Fruit fly (Drosophila melanogaster) whole organism, embryonic: ENCODE results near the gene veli.

Experiments used
- B-H2 ChIP-seq: fragments of 200-800 bp; sonication (Bioruptor generic); optimal IDR thresholded peaks from 2 replicates; lab custom pipeline; 2018; ENCODE audit warnings: missing biosample characterization, mild to moderate bottlenecking, missing genetic modification characterization
- Blimp-1 ChIP-seq: fragments of 200-800 bp; sonication (Bioruptor generic); optimal IDR thresholded peaks from 3 replicates; lab custom pipeline; 2018; ENCODE audit warnings: missing biosample characterization, missing genetic modification characterization, mild to moderate bottlenecking, moderate library complexity, missing genetic modification reagents
- CG12071 ChIP-seq: fragments of 200-800 bp; sonication (Bioruptor generic); optimal IDR thresholded peaks from 3 replicates; lab custom pipeline; 2018; ENCODE audit warnings: missing biosample characterization, mild to moderate bottlenecking, missing genetic modification characterization
- CG12219 ChIP-seq: fragments of 200-800 bp; sonication (Bioruptor generic); optimal IDR thresholded peaks from 3 replicates; lab custom pipeline; 2018; ENCODE audit warnings: missing biosample characterization, mild to moderate bottlenecking, missing genetic modification characterization
- CG12299 ChIP-seq: fragments of 200-800 bp; sonication (Bioruptor generic); optimal IDR thresholded peaks from 2 replicates; lab custom pipeline; 2018; ENCODE audit warnings: missing biosample characterization, mild to moderate bottlenecking, missing genetic modification characterization
- CG12744 ChIP-seq: fragments of 200-800 bp; sonication (Bioruptor generic); optimal IDR thresholded peaks from 2 replicates; lab custom pipeline; 2016; ENCODE audit warnings: missing biosample characterization, missing genetic modification characterization
- CG15479 ChIP-seq: fragments of 200-800 bp; sonication (Bioruptor generic); optimal IDR thresholded peaks from 3 replicates; lab custom pipeline; 2019; ENCODE audit warnings: missing biosample characterization, mild to moderate bottlenecking, missing genetic modification characterization, moderate library complexity
- CG17186 ChIP-seq: fragments of 200-800 bp; sonication (Bioruptor generic); optimal IDR thresholded peaks from 3 replicates; lab custom pipeline; 2017; ENCODE audit warnings: missing biosample characterization, missing genetic modification reagents, missing genetic modification characterization
- CG17359 ChIP-seq: fragments of 200-800 bp; sonication (Bioruptor generic); optimal IDR thresholded peaks from 3 replicates; lab custom pipeline; 2018; ENCODE audit warnings: missing biosample characterization, mild to moderate bottlenecking, missing genetic modification characterization, moderate library complexity
- CG17568 ChIP-seq: fragments of 200-800 bp; sonication (Bioruptor generic); optimal IDR thresholded peaks from 2 replicates; lab custom pipeline; 2018; ENCODE audit warnings: missing biosample characterization, mild to moderate bottlenecking, missing genetic modification characterization, moderate library complexity
- CG18011 ChIP-seq: fragments of 200-800 bp; sonication (Bioruptor generic); optimal IDR thresholded peaks from 2 replicates; lab custom pipeline; 2017; ENCODE audit warnings: missing biosample characterization, missing genetic modification characterization, mild to moderate bottlenecking, moderate library complexity, missing genotype
- CG2202 ChIP-seq: fragments of 200-800 bp; sonication (Bioruptor generic); optimal IDR thresholded peaks from 2 replicates; lab custom pipeline; 2018; ENCODE audit warnings: missing biosample characterization, mild to moderate bottlenecking, missing genetic modification characterization
- CG30020 ChIP-seq: fragments of 200-800 bp; optimal IDR thresholded peaks from 2 replicates; lab custom pipeline; 2019; ENCODE audit warnings: missing biosample characterization, mild to moderate bottlenecking, missing genetic modification characterization, moderate library complexity
- CG3065 ChIP-seq: fragments of 200-800 bp; sonication (Bioruptor generic); optimal IDR thresholded peaks from 2 replicates; lab custom pipeline; 2016; ENCODE audit warnings: missing biosample characterization, missing genetic modification characterization
- CG3163 ChIP-seq: fragments of 200-800 bp; sonication (Bioruptor generic); optimal IDR thresholded peaks from 3 replicates; lab custom pipeline; 2016; ENCODE audit warnings: missing biosample characterization, missing genetic modification characterization
- CG32532 ChIP-seq: fragments of 200-800 bp; sonication (Bioruptor generic); IDR thresholded peaks from 2 replicates; pipeline ENCODE4 v1.3.6; 2022; ENCODE audit warnings: missing biosample characterization, missing genetic modification characterization
- CG5180 ChIP-seq: fragments of 200-800 bp; sonication (Bioruptor generic); optimal IDR thresholded peaks from 3 replicates; lab custom pipeline; 2017; ENCODE audit warnings: missing biosample characterization, missing genetic modification characterization, mild to moderate bottlenecking, moderate library complexity, missing genetic modification reagents
- CG6813 ChIP-seq: fragments of 200-800 bp; sonication (Bioruptor generic); optimal IDR thresholded peaks from 2 replicates; lab custom pipeline; 2017; ENCODE audit warnings: missing biosample characterization, missing genetic modification characterization, mild to moderate bottlenecking, moderate library complexity, missing genetic modification reagents
- CG7271 ChIP-seq: fragments of 200-800 bp; sonication (Bioruptor generic); optimal IDR thresholded peaks from 2 replicates; lab custom pipeline; 2018; ENCODE audit warnings: missing biosample characterization, mild to moderate bottlenecking, missing genetic modification characterization, moderate library complexity
- CG7357 ChIP-seq: fragments of 200-800 bp; sonication (Bioruptor generic); IDR thresholded peaks from 3 replicates; pipeline ENCODE4 v1.3.6; 2022; ENCODE audit warnings: missing biosample characterization, missing genetic modification characterization
- CG8290 ChIP-seq, 3 experiments: fragments of 200-800 bp; sonication (Bioruptor generic); optimal IDR thresholded peaks; 2 replicates each; lab custom pipeline; 2016 to 2019; ENCODE audit warnings: missing biosample characterization in 3 of 3, missing genetic modification characterization in 3 of 3, mild to moderate bottlenecking in 2 of 3, moderate library complexity in 1 of 3
- Dad ChIP-seq: fragments of 200-800 bp; sonication (Bioruptor generic); optimal IDR thresholded peaks from 3 replicates; lab custom pipeline; 2016; ENCODE audit warnings: missing biosample characterization, missing genetic modification characterization
- Oli ChIP-seq: fragments of 200-800 bp; sonication (Bioruptor generic); optimal IDR thresholded peaks from 2 replicates; lab custom pipeline; 2018; ENCODE audit warnings: missing biosample characterization, mild to moderate bottlenecking, missing genetic modification characterization, moderate library complexity
- Opbp ChIP-seq: fragments of 200-800 bp; sonication (Bioruptor generic); IDR thresholded peaks from 3 replicates; pipeline ENCODE4 v1.3.6; 2022; ENCODE audit warnings: missing biosample characterization, missing genetic modification characterization; ENCODE audit not compliant: partially characterized antibody
- PHDP ChIP-seq: fragments of 200-800 bp; sonication (Bioruptor generic); optimal IDR thresholded peaks from 3 replicates; lab custom pipeline; 2018; ENCODE audit warnings: missing biosample characterization, mild to moderate bottlenecking, missing genetic modification characterization, moderate library complexity
- Sry-δ ChIP-seq: fragments of 200-800 bp; sonication (Bioruptor generic); optimal IDR thresholded peaks from 2 replicates; lab custom pipeline; 2016; ENCODE audit warnings: missing biosample characterization, missing genetic modification characterization
- Trl ChIP-seq, 3 experiments: fragments of >200 bp in 2 of 3; fragments of 200-800 bp in 1 of 3; sonication (Bioruptor generic) in 1 of 3; optimal IDR thresholded peaks; 2 replicates in 1 of 3; 3 replicates in 2 of 3; lab custom pipeline; 2016 to 2017; ENCODE audit warnings: missing biosample characterization in 1 of 3, missing genetic modification characterization in 1 of 3
- ase ChIP-seq: fragments of 200-800 bp; sonication (Bioruptor generic); IDR thresholded peaks from 3 replicates; pipeline ENCODE4 v1.3.6; 2022; ENCODE audit warnings: missing biosample characterization, missing genetic modification characterization
- bigmax ChIP-seq: fragments of 200-800 bp; sonication (Bioruptor generic); optimal IDR thresholded peaks from 2 replicates; lab custom pipeline; 2018; ENCODE audit warnings: missing biosample characterization, mild to moderate bottlenecking, missing genetic modification characterization
- crc ChIP-seq: fragments of 200-800 bp; sonication (Bioruptor generic); optimal IDR thresholded peaks from 2 replicates; lab custom pipeline; 2016; ENCODE audit warnings: missing biosample characterization, missing genetic modification characterization
- crp ChIP-seq, 2 experiments: fragments of 200-800 bp; sonication (Bioruptor generic); optimal IDR thresholded peaks; 2 replicates in 1 of 2; 3 replicates in 1 of 2; lab custom pipeline; 2017; ENCODE audit warnings: missing biosample characterization in 2 of 2, missing genetic modification characterization in 2 of 2, mild to moderate bottlenecking in 1 of 2, moderate library complexity in 1 of 2
- dan ChIP-seq: fragments of 200-800 bp; sonication (Bioruptor generic); IDR thresholded peaks from 2 replicates; pipeline ENCODE4 v1.3.6; 2022; ENCODE audit warnings: missing biosample characterization, missing genetic modification characterization
- en ChIP-seq: fragments of 200-800 bp; sonication (Bioruptor generic); optimal IDR thresholded peaks from 2 replicates; lab custom pipeline; 2016; ENCODE audit warnings: missing biosample characterization, missing genetic modification characterization
- gcm ChIP-seq: fragments of 200-800 bp; sonication (Bioruptor generic); optimal IDR thresholded peaks from 2 replicates; lab custom pipeline; 2019; ENCODE audit warnings: missing biosample characterization, mild to moderate bottlenecking, missing genetic modification characterization, moderate library complexity
- her ChIP-seq: fragments of 200-800 bp; sonication (Bioruptor generic); optimal IDR thresholded peaks from 2 replicates; lab custom pipeline; 2016; ENCODE audit warnings: missing biosample characterization, missing genetic modification characterization
- kay ChIP-seq: fragments of 200-800 bp; sonication (Bioruptor generic); optimal IDR thresholded peaks from 2 replicates; lab custom pipeline; 2016; ENCODE audit warnings: missing biosample characterization, missing genetic modification characterization
- lab ChIP-seq: fragments of 200-800 bp; sonication (Bioruptor generic); optimal IDR thresholded peaks from 3 replicates; lab custom pipeline; 2017; ENCODE audit warnings: missing biosample characterization, missing genetic modification characterization, mild to moderate bottlenecking, moderate library complexity, missing genetic modification reagents
- nmo ChIP-seq: fragments of 200-800 bp; sonication (Bioruptor generic); optimal IDR thresholded peaks from 2 replicates; lab custom pipeline; 2018; ENCODE audit warnings: missing biosample characterization, mild to moderate bottlenecking, missing genetic modification characterization, moderate library complexity
- psq ChIP-seq: fragments of 200-800 bp; sonication (Bioruptor generic); optimal IDR thresholded peaks from 2 replicates; lab custom pipeline; 2017; ENCODE audit warnings: missing biosample characterization, missing genetic modification characterization
- sima ChIP-seq: fragments of 200-800 bp; sonication (Bioruptor generic); optimal IDR thresholded peaks from 2 replicates; lab custom pipeline; 2016; ENCODE audit warnings: missing biosample characterization, missing genetic modification characterization
- stwl ChIP-seq: fragments of 200-800 bp; sonication (Bioruptor generic); optimal IDR thresholded peaks from 3 replicates; lab custom pipeline; 2018; ENCODE audit warnings: missing biosample characterization, mild to moderate bottlenecking, missing genetic modification characterization, moderate library complexity
- trem ChIP-seq: fragments of 200-800 bp; optimal IDR thresholded peaks from 3 replicates; lab custom pipeline; 2019; ENCODE audit warnings: missing biosample characterization, mild to moderate bottlenecking, missing genetic modification characterization, moderate library complexity
- ttk ChIP-seq: fragments of 200-800 bp; sonication (Bioruptor generic); IDR thresholded peaks from 2 replicates; pipeline ENCODE4 v2.1.2; 2022; ENCODE audit warnings: missing biosample characterization, missing genetic modification characterization
- tup ChIP-seq: fragments of 200-800 bp; sonication (Bioruptor generic); optimal IDR thresholded peaks from 2 replicates; lab custom pipeline; 2016; ENCODE audit warnings: missing biosample characterization, mild to moderate bottlenecking, missing genetic modification characterization, moderate library complexity
- zen ChIP-seq: fragments of 200-800 bp; sonication (Bioruptor generic); optimal IDR thresholded peaks from 3 replicates; lab custom pipeline; 2018; ENCODE audit warnings: missing biosample characterization, mild to moderate bottlenecking, missing genetic modification characterization, moderate library complexity
- zf30C ChIP-seq: fragments of 200-800 bp; sonication (Bioruptor generic); optimal IDR thresholded peaks from 3 replicates; lab custom pipeline; 2018; ENCODE audit warnings: missing biosample characterization, mild to moderate bottlenecking, missing genetic modification characterization
- zfh1 ChIP-seq: fragments of 200-800 bp; sonication (Bioruptor generic); IDR thresholded peaks from 3 replicates; pipeline ENCODE4 v1.3.6; 2022; ENCODE audit warnings: missing biosample characterization, missing genetic modification characterization

The veli gene

DNA sequence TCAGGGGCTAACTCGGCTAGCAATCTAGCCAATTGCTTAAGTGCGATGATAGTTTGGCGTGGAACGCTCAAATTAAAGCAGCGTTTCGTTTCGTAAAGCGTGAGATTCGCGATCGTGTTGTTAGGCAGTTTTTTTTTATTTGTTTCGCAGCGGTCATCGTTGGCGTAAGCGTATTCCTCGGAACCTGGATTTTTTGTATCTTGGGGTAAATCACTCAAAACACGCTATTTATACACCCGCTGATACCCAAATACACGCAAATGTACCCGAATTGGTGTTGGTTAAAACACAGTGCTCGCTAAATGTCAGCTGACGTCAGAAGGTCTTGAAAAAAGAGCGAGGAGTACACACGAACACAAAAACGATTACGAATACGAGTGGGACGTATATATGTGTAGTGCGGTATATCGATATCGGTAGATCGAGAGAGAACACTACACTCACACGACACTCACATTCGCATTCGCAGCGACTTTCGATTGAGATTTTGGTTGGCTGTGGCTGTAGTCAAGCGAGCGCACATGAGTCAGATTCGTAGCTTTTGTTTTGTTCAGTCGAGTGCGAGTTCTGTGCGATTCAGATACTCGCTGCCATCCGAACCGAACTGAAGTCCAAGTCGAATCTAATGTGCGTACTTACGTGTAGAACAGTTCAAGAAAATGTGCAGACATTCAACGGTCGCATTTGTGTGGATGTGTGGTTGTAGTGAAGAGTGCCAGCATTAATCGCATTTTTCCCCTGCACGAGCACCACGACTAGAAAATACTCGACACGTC lies 15.5 kb downstream of the veli start (continued):
- TF ChIP-seq CG12744 (GFP tag; lab: Kevin White, UChicago) (no peak), crp (GFP tag; optimal IDR thresholded peaks at IDR 0.05; lab: Kevin White, UChicago) (peak in 1 of 2 experiments; percentile 56), CG3065 (GFP tag; lab: Kevin White, UChicago) (no peak), Opbp (GFP tag; lab: Robert Waterston, UW) (no peak), CG17568 (GFP tag; lab: Kevin White, UChicago) (no peak), nmo (GFP tag; lab: Kevin White, UChicago) (no peak), CG12071 (GFP tag; lab: Kevin White, UChicago) (peak; percentile 61), ase (no peak), dan (GFP tag; lab: Robert Waterston, UW) (no peak), CG18011 (GFP tag; lab: Kevin White, UChicago) (no peak), CG2202 (tag; lab: Kevin White, UChicago) (peak; percentile 3), B-H2 (GFP tag; lab: Kevin White, UChicago) (peak; percentile 70), CG12299 (tag; lab: Kevin White, UChicago) (no peak), crc (GFP tag; lab: Kevin White, UChicago) (peak; percentile 10), CG30020 (peak; percentile 33), Dad (no peak), CG7357 (no peak), en (GFP tag; lab: Kevin White, UChicago) (no peak), kay (peak; percentile 93), CG17359 (tag; lab: Kevin White, UChicago) (peak; percentile 13), tup (GFP tag; lab: Kevin White, UChicago) (no peak), Blimp-1 (GFP tag; lab: Kevin White, UChicago) (peak; percentile 55), zen (tag; lab: Kevin White, UChicago) (no peak), zfh1 (GFP tag; lab: Robert Waterston, UW) (no peak), trem (tag; lab: Kevin White, UChicago) (peak; percentile 48), CG5180 (GFP tag; lab: Kevin White, UChicago) (peak; percentile 86), sima (GFP tag; lab: Kevin White, UChicago) (no peak), CG17186 (GFP tag; lab: Kevin White, UChicago) (no peak), gcm (GFP tag; lab: Kevin White, UChicago) (peak; percentile 42), CG8290 (GFP tag; optimal IDR thresholded peaks at IDR 0.05; lab: Kevin White, UChicago) (peak; percentile 60), CG8290 (tag; optimal IDR thresholded peaks at IDR 0.05; lab: Kevin White, UChicago) (peak; percentile 68 to 70), Oli (tag; lab: Kevin White, UChicago) (no peak), CG3163 (GFP tag; lab: Kevin White, UChicago) (peak; percentile 25), PHDP (tag; lab: Kevin White, UChicago) (peak; percentile 42), CG7271 (tag; lab: Kevin White, UChicago) (peak; percentile 55), CG32532 (GFP tag; lab: Robert Waterston, UW) (no peak), her (GFP tag; lab: Kevin White, UChicago) (peak; percentile 15), bigmax (GFP tag; lab: Kevin White, UChicago) (no peak), ttk (GFP tag; lab: Robert Waterston, UW) (no peak), zf30C (peak; percentile 11), CG15479 (GFP tag; lab: Kevin White, UChicago) (peak; percentile 65), CG6813 (GFP tag; lab: Kevin White, UChicago) (no peak), stwl (tag; lab: Kevin White, UChicago) (peak; percentile 73), CG12219 (GFP tag; lab: Kevin White, UChicago) (peak; percentile 8), Sry-δ (peak; percentile 46), Trl (optimal IDR thresholded peaks at IDR 0.05; lab: Kevin White, UChicago) (peak; percentile 49 to 84), Trl (GFP tag; optimal IDR thresholded peaks at IDR 0.05; lab: Kevin White, UChicago) (peak; percentile 9), psq (GFP tag; lab: Kevin White, UChicago) (peak; percentile 31), lab (GFP tag; lab: Kevin White, UChicago) (peak; percentile 72)
